Worm (Caenorhabditis elegans): ENCODE results near the gene C27A7.5.

C27A7.5 gene

ce11 chrV:12167031-12167430 is 4.9 kb upstream of the C27A7.5 start:
- no peak for TF ChIP-seq ztf-29 (GFP tag; IDR thresholded peaks at IDR 0.05)
- TF ChIP-seq flt-1 (GFP tag; IDR thresholded peaks at IDR 0.05): no peak
- TF ChIP-seq T22C8.4 (GFP tag; IDR thresholded peaks at IDR 0.05): no peak
- TF ChIP-seq ztf-23 (GFP tag; IDR thresholded peaks at IDR 0.05): no peak

DNA sequence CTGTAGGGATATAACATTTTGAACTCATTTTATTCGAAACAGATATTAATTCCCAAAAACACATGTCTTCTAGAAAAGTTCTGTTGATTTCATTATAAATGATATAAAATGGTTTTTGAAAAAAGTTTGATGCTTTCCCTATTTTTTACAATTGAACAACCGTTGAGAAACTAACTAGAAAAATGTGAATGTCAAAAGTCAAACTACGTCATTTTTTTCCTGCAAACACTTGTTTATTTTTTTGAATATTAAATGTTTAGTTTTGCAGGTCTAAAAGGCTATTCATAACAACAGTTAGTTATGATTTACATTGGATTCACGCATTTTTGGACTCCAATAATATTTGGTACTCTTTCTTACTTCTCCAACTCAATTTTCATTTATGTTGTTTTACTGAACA is 786 bp upstream of the C27A7.5 start, which contains the start of gene srj-4:
TSS of gene srj-4 (plus strand) at position 301 of the 400 bp plus-strand sequence.
- TF ChIP-seq T22C8.4 (GFP tag; IDR thresholded peaks at IDR 0.05) (no peak), flt-1 (GFP tag; IDR thresholded peaks at IDR 0.05) (no peak), klf-2 (GFP tag; conservative IDR thresholded peaks at IDR 0.05) (no peak), ztf-23 (GFP tag; IDR thresholded peaks at IDR 0.05) (no peak), cog-1 (tag; optimal IDR thresholded peaks at IDR 0.05) (no peak), ref-1 (GFP tag; conservative IDR thresholded peaks at IDR 0.05) (no peak)

DNA sequence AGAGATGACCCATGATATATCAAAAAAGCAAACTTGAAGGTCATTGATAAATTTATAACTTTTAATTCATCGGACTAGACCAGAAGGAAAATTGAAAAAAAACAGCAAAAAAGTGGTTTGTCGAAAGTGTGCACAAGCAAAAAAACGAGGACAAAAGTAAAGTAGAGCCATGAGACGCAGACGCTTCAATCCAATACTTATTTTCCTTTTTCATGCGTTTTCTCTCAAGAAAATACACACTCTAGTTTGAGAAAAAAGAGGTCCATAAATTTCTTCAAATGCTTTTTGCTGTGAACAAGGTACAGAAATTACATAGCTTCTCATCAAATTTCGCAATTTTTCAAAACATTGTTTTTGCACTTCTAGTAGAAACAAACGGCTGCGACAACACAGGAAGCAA is 963 bp downstream of the C27A7.5 start:
- TF ChIP-seq ref-1 (GFP tag; conservative IDR thresholded peaks at IDR 0.05): no peak
- TF ChIP-seq flt-1 (GFP tag; IDR thresholded peaks at IDR 0.05): no peak
- TF ChIP-seq tab-1 (GFP tag; IDR thresholded peaks at IDR 0.05): no peak
- no peak for TF ChIP-seq ztf-23 (GFP tag; IDR thresholded peaks at IDR 0.05)
- TF ChIP-seq med-1 (GFP tag; optimal IDR thresholded peaks at IDR 0.05; ENCODE audit: insufficient read depth): no peak
- no peak for TF ChIP-seq klf-2 (GFP tag; conservative IDR thresholded peaks at IDR 0.05)
- no peak for TF ChIP-seq cog-1 (tag; optimal IDR thresholded peaks at IDR 0.05)

DNA sequence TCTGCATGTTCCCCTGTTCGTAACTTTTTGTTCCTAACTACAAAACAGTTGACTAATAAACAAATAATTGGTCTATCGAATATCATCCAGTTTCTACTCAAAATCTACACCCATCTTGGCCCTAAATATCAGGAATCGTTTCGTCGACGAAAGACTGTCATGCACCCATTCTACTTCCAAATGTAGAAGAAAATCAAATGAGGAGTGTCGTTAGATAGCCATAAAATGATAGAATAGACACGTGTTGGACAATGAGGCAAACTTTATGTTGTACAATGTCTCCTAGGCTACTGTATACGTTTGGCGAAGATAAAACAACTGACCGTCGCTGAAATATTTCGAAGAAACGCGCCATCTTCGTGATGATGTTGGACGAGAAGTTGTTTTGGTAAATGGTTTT is 2.1 kb downstream of the C27A7.5 start:
- TF ChIP-seq ztf-29 (GFP tag; IDR thresholded peaks at IDR 0.05): no peak

DNA sequence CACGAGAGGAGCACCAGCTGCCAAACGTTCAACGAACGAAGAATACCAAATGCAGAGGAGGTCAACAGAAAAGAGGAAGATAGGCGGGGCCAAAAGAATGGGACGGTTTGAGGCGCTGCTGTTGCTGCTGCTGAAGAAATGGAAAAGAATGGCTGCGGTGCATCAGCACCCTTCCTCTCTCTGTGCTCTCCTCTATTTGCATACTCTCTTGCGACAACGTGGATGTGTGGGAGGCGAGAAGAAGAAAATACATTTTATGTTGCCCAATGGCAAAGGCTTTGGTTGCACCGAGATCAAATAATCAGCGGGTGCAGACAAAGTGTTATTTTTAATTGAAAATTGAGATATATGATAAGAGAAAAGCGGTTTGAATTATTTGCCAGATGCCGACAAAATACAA is 3.7 kb downstream of the C27A7.5 start:
- no peak for TF ChIP-seq cog-1 (tag; optimal IDR thresholded peaks at IDR 0.05)
- TF ChIP-seq ztf-23 (GFP tag; IDR thresholded peaks at IDR 0.05): no peak
- no peak for TF ChIP-seq ztf-29 (GFP tag; IDR thresholded peaks at IDR 0.05)
- no peak for TF ChIP-seq T22C8.4 (GFP tag; IDR thresholded peaks at IDR 0.05)
- TF ChIP-seq med-1 (GFP tag; optimal IDR thresholded peaks at IDR 0.05; ENCODE audit: insufficient read depth): no peak
- no peak for TF ChIP-seq tab-1 (GFP tag; IDR thresholded peaks at IDR 0.05)
- TF ChIP-seq ref-1 (GFP tag; conservative IDR thresholded peaks at IDR 0.05): no peak
- TF ChIP-seq klf-2 (GFP tag; conservative IDR thresholded peaks at IDR 0.05): no peak
- no peak for TF ChIP-seq flt-1 (GFP tag; IDR thresholded peaks at IDR 0.05)

- TF ChIP-seq med-1 (GFP tag; optimal IDR thresholded peaks at IDR 0.05; ENCODE audit: insufficient read depth) (no peak), cog-1 (tag; optimal IDR thresholded peaks at IDR 0.05) (no peak), tab-1 (GFP tag; IDR thresholded peaks at IDR 0.05) (no peak), T22C8.4 (GFP tag; IDR thresholded peaks at IDR 0.05) (no peak), ref-1 (GFP tag; conservative IDR thresholded peaks at IDR 0.05) (no peak), ztf-23 (GFP tag; IDR thresholded peaks at IDR 0.05) (no peak), flt-1 (GFP tag; IDR thresholded peaks at IDR 0.05) (no peak), klf-2 (GFP tag; conservative IDR thresholded peaks at IDR 0.05) (no peak), ztf-29 (GFP tag; IDR thresholded peaks at IDR 0.05) (no peak)
These were observed 7.6 kb downstream of the C27A7.5 start, which contains the start of gene C27A7.9 for ce11 chrV:12154554-12154953. Gene C27A7.9, minus strand, starts transcription at chrV:12154654.

- TF ChIP-seq flt-1 (GFP tag; IDR thresholded peaks at IDR 0.05) (no peak), T22C8.4 (GFP tag; IDR thresholded peaks at IDR 0.05) (no peak), klf-2 (GFP tag; conservative IDR thresholded peaks at IDR 0.05) (no peak), ztf-23 (GFP tag; IDR thresholded peaks at IDR 0.05) (no peak), ref-1 (GFP tag; conservative IDR thresholded peaks at IDR 0.05) (no peak)
These were observed 8.3 kb downstream of the C27A7.5 start for ce11 chrV:12153784-12154183.

- TF ChIP-seq med-1 (GFP tag; optimal IDR thresholded peaks at IDR 0.05; ENCODE audit: insufficient read depth) (no peak), ref-1 (GFP tag; conservative IDR thresholded peaks at IDR 0.05) (no peak), ztf-29 (GFP tag; IDR thresholded peaks at IDR 0.05) (no peak), T22C8.4 (GFP tag; IDR thresholded peaks at IDR 0.05) (no peak), flt-1 (GFP tag; IDR thresholded peaks at IDR 0.05) (no peak), tab-1 (GFP tag; IDR thresholded peaks at IDR 0.05) (no peak), ztf-23 (GFP tag; IDR thresholded peaks at IDR 0.05) (no peak), cog-1 (tag; optimal IDR thresholded peaks at IDR 0.05) (no peak), klf-2 (GFP tag; conservative IDR thresholded peaks at IDR 0.05) (no peak)
These were observed 9.3 kb downstream of the C27A7.5 start, which contains the start of gene C27A7.8 for ce11 chrV:12152857-12153256. Gene C27A7.8, plus strand, starts transcription at chrV:12153157.

DNA sequence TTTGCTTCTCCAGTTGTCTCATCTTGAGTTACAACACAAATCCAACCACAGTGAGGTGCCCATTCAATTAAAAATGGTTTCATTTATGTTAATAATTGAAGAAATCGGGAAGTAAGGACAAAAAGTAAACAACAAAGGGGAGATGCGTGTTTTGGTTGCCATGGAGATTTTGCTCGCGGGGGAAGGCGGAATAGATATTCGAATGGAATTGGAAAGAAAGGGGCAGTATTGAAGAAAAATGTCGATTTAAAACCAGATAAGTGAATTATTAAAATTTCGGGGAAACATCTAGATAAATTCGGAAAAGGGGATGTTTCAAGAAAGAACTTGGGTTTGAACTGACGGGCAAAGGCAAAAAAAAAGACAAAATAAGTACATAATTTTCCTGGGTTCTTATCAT is 11.5 kb downstream of the C27A7.5 start, which contains the start of gene che-11:
TSS of gene che-11 (minus strand) at position 101 of the 400 bp plus-strand sequence.
- TF ChIP-seq tab-1 (GFP tag; IDR thresholded peaks at IDR 0.05) (no peak), klf-2 (GFP tag; conservative IDR thresholded peaks at IDR 0.05) (no peak), ref-1 (GFP tag; conservative IDR thresholded peaks at IDR 0.05) (no peak), ztf-23 (GFP tag; IDR thresholded peaks at IDR 0.05) (no peak), med-1 (GFP tag; optimal IDR thresholded peaks at IDR 0.05; ENCODE audit: insufficient read depth) (no peak), ztf-29 (GFP tag; IDR thresholded peaks at IDR 0.05) (no peak), flt-1 (GFP tag; IDR thresholded peaks at IDR 0.05) (no peak), cog-1 (tag; optimal IDR thresholded peaks at IDR 0.05) (no peak), T22C8.4 (GFP tag; IDR thresholded peaks at IDR 0.05) (no peak)

DNA sequence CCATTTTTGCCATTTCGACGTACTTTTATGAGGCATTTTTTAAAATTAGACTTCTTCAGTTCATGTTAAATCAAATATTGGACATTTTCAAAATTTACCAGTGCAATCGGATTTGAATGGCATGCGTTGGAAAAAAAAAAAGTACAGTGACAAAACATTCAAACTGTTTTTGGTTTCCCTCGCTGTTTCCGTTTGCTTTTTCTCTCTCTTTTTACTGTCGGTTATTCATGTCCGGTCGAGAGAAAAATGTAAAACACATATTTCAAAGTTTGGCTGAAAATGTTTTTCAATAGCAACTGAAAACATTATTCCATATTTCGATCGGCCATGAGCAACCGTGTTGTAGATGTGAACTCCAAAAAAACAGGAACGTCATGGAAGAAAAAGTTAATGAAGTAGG is 21.5 kb downstream of the C27A7.5 start, which contains the start of gene C27A7.3:
TSS of gene C27A7.3 (plus strand) at position 301 of the 400 bp plus-strand sequence.
- no peak for TF ChIP-seq T22C8.4 (GFP tag; IDR thresholded peaks at IDR 0.05)
- no peak for TF ChIP-seq ztf-23 (GFP tag; IDR thresholded peaks at IDR 0.05)
- no peak for TF ChIP-seq cog-1 (tag; optimal IDR thresholded peaks at IDR 0.05)

DNA sequence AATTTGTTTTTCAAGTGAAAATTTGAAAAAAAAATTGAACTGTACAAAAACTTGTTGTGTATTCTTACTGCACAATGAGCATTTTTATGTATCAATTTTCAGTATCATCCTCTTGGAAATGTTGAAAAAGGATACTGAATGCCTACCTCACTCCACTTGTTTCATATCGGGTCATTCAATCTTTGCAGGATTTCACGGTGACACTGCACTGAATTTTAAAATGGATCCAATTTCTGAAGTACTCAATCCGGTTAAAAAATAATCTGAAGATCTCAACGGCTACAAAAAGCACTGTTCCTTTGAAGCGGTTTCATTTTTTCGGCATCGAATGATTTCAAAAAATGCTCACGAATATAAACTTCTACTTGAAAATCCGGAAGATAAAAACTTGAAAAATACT is 24.2 kb downstream of the C27A7.5 start:
- TF ChIP-seq klf-2 (GFP tag; conservative IDR thresholded peaks at IDR 0.05): no peak
- no peak for TF ChIP-seq cog-1 (tag; optimal IDR thresholded peaks at IDR 0.05)
- no peak for TF ChIP-seq ref-1 (GFP tag; conservative IDR thresholded peaks at IDR 0.05)
- TF ChIP-seq tab-1 (GFP tag; IDR thresholded peaks at IDR 0.05): no peak
- no peak for TF ChIP-seq ztf-23 (GFP tag; IDR thresholded peaks at IDR 0.05)
- TF ChIP-seq med-1 (GFP tag; optimal IDR thresholded peaks at IDR 0.05; ENCODE audit: insufficient read depth): no peak
- TF ChIP-seq T22C8.4 (GFP tag; IDR thresholded peaks at IDR 0.05): no peak
- TF ChIP-seq flt-1 (GFP tag; IDR thresholded peaks at IDR 0.05): no peak
- no peak for TF ChIP-seq ztf-29 (GFP tag; IDR thresholded peaks at IDR 0.05)
